Worm (Caenorhabditis elegans): ENCODE data around the gene dyf-13.

The dyf-13 gene

DNA sequence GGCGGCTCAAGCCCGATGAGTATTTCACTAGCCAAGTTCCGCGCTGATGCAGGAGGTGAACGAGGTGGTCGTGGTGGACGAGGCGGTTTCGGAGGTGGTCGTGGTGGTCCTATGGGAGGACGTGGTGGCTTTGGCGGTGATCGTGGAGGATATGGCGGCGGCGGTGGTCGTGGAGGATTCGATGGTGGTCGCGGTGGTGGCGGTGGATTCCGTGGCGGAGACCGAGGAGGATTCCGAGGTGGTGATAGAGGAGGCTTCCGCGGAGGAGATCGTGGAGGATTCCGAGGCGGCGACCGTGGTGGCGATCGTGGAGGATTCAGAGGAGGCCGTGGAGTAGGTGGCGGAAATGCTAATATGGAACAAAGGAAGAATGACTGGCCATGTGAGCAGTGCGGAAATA, 16.4 kb downstream of the dyf-13 start:
- peak; percentile 96 for TF ChIP-seq set-16 (GFP tag; IDR thresholded peaks at IDR 0.05)
- TF ChIP-seq lin-1 (GFP tag; IDR thresholded peaks at IDR 0.05) = no peak

DNA sequence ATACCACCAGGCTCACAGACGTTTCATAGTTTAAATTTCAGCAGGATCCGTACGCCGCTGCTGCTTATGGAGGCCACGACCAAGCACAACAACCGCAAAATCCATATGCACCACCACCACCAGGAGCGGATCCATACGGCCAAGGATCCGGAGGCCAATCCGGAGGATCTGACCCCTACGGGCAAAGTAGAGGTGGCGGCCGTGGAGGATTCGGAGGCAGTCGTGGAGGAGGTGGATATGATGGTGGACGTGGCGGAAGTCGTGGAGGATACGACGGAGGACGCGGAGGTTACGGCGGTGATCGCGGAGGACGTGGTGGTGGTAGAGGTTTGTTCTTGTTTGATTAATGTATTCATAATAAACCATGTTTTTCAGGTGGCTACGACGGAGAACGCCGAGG, 18.1 kb downstream of the dyf-13 start:
- TF ChIP-seq set-16 (GFP tag; IDR thresholded peaks at IDR 0.05) = peak; percentile 89

DNA sequence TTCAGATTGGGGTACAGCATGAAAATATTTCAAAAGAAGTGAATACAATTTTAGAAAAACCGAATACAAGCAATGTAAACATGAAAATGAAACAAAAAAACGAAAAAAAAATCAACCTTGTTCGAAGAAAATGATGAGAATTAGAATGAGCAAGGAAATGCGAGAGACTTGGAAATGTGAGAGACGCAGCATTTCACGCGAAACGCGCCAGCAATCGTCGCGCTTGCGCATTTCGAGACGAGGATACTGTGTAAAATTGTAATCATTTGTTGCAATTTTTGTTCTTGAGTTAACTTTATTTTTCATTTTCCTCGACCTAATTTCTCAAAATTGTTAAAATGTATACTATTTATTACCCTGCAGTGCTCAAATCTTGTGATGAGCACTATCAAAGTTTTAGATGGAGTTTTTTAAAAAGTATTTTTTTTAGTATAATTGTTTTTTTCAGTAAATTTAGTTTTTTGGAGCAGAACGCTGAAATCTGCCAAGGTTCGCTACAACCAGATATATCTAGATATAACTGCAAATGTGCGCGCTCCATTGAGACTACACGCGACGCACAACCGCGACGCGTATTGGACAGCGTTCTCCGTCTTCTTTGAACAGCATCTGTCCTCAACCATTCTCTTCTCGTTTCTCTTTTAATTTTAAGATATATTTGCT, 19.1 kb downstream of the dyf-13 start, which contains the start of gene fust-1:
TSS of gene fust-1 (plus strand) at position 613 of the 663 bp plus-strand sequence.
- TF ChIP-seq lir-3 (tag; optimal IDR thresholded peaks at IDR 0.05) = peak; percentile 38
- peak; percentile 96 for TF ChIP-seq arid-1 (GFP tag; conservative IDR thresholded peaks at IDR 0.05)
- no peak for TF ChIP-seq zip-11 (GFP tag; IDR thresholded peaks at IDR 0.05)
- TF ChIP-seq vab-7 (GFP tag; IDR thresholded peaks at IDR 0.05) = 0 out of 2 replicates have a peak, but pooled peaks have one; percentile 49
- TF ChIP-seq ceh-32 (tag; optimal IDR thresholded peaks at IDR 0.05; ENCODE audit: poor library complexity) = peak; percentile 16
- TF ChIP-seq Y105C5A.15 (GFP tag; IDR thresholded peaks at IDR 0.05) = no peak
- peak; percentile 89 for TF ChIP-seq F10B5.3 (tag; optimal IDR thresholded peaks at IDR 0.05)
- no peak for TF ChIP-seq daf-19 (GFP tag; conservative IDR thresholded peaks at IDR 0.05)
- TF ChIP-seq ceh-20 (GFP tag; IDR thresholded peaks at IDR 0.05) = peak; percentile 94
- TF ChIP-seq dpl-1 (GFP tag; optimal IDR thresholded peaks at IDR 0.05) = peak; percentile 90
- no peak for TF ChIP-seq nhr-237 (tag; optimal IDR thresholded peaks at IDR 0.05)
- TF ChIP-seq nhr-48 (tag; optimal IDR thresholded peaks at IDR 0.05) = peak; percentile 90
- peak; percentile 80 to 97 for TF ChIP-seq lsy-2 (tag; optimal IDR thresholded peaks at IDR 0.05)
- TF ChIP-seq zag-1 (tag; optimal IDR thresholded peaks at IDR 0.05) = peak; percentile 72
- TF ChIP-seq Y75B8A.6 (GFP tag; IDR thresholded peaks at IDR 0.05) = no peak
- TF ChIP-seq ztf-11 (tag; optimal IDR thresholded peaks at IDR 0.05) = no peak
- TF ChIP-seq nhr-76 (tag; optimal IDR thresholded peaks at IDR 0.05) = peak; percentile 71
- peak; percentile 93 for TF ChIP-seq nhr-42 (GFP tag; IDR thresholded peaks at IDR 0.05)
- peak; percentile 83 for TF ChIP-seq hlh-30 (tag; optimal IDR thresholded peaks at IDR 0.05; ENCODE audit: insufficient read depth)
- TF ChIP-seq madf-9 (GFP tag; conservative IDR thresholded peaks at IDR 0.05) = peak; percentile 70; the same call in 1 of the 2 replicates
- no peak for TF ChIP-seq lim-7 (GFP tag; IDR thresholded peaks at IDR 0.05)
- peak; percentile 21 for TF ChIP-seq Y5F2A.4 (GFP tag; optimal IDR thresholded peaks at IDR 0.05)
- peak; percentile 77; the same call in 1 of the 2 replicates for TF ChIP-seq dmd-9 (GFP tag; IDR thresholded peaks at IDR 0.05)
- TF ChIP-seq nhr-6 (tag; optimal IDR thresholded peaks at IDR 0.05) = peak; percentile 85
- TF ChIP-seq pqm-1 (tag; optimal IDR thresholded peaks at IDR 0.05) = peak; percentile 13
- no peak for TF ChIP-seq tag-97 (GFP tag; IDR thresholded peaks at IDR 0.05)
- TF ChIP-seq saeg-2 (GFP tag; IDR thresholded peaks at IDR 0.05) = peak; percentile 87
- TF ChIP-seq mdl-1 (tag; optimal IDR thresholded peaks at IDR 0.05) = peak in 1 of 2 experiments; percentile 68
- 0 out of 2 replicates have a peak, but pooled peaks have one; percentile 40 for TF ChIP-seq ceh-44 (GFP tag; IDR thresholded peaks at IDR 0.05)
- TF ChIP-seq T20F7.1 (GFP tag; optimal IDR thresholded peaks at IDR 0.05) = peak; percentile 90
- no peak for TF ChIP-seq aly-2 (tag; optimal IDR thresholded peaks at IDR 0.05)
- no peak for TF ChIP-seq fos-1 (tag; optimal IDR thresholded peaks at IDR 0.05)
- TF ChIP-seq pha-4 (GFP tag; IDR thresholded peaks at IDR 0.05) = peak; percentile 94
- TF ChIP-seq pha-4 (tag; optimal IDR thresholded peaks at IDR 0.05) = peak; percentile 73
- peak; percentile 97 for TF ChIP-seq dve-1 (tag; optimal IDR thresholded peaks at IDR 0.05; ENCODE audit: insufficient read depth)
- TF ChIP-seq rbr-2 (tag; optimal IDR thresholded peaks at IDR 0.05) = peak; percentile 96
- peak; percentile 85; the same call in 1 of the 2 replicates for TF ChIP-seq mxl-2 (GFP tag; conservative IDR thresholded peaks at IDR 0.05)
- TF ChIP-seq ces-1 (GFP tag; optimal IDR thresholded peaks at IDR 0.05) = peak; percentile 59
- TF ChIP-seq aha-1 (tag) = peak; percentile 98
- TF ChIP-seq lin-13 (GFP tag; optimal IDR thresholded peaks at IDR 0.05) = peak; percentile 94
- TF ChIP-seq nhr-28 (tag; optimal IDR thresholded peaks at IDR 0.05) = peak; percentile 87
- peak; percentile 91 for TF ChIP-seq Y48G9A.11 (GFP tag; IDR thresholded peaks at IDR 0.05)
- TF ChIP-seq hif-1 (tag; optimal IDR thresholded peaks at IDR 0.05) = peak; percentile 36 to 71
- peak; percentile 77 for TF ChIP-seq mxl-3 (GFP tag; optimal IDR thresholded peaks at IDR 0.05)

Data from whole organism, L4 larva.